Worm (Caenorhabditis elegans) whole organism, young adult: Measurements from ENCODE around the gene spp-14.

Experiments
- B0019.2 ChIP-seq: fragments of 200-800 bp; sonication (Bioruptor generic); conservative IDR thresholded peaks from 2 replicates; pipeline ENCODE4 v1.3.6; 2022; ENCODE audit warnings: missing genetic modification reagents, missing genetic modification characterization, missing compliant biosample characterization
- B0035.1 ChIP-seq: sonication (generic microtip); optimal IDR thresholded peaks from 2 replicates; lab custom pipeline; 2016; ENCODE audit warnings: missing genetic modification characterization, mild to moderate bottlenecking, missing compliant biosample characterization, missing genotype, missing genetic modification reagents
- B0261.1 ChIP-seq: sonication (generic microtip); optimal IDR thresholded peaks from 2 replicates; lab custom pipeline; 2016; ENCODE audit warnings: mild to moderate bottlenecking, missing genetic modification characterization, moderate library complexity, missing compliant biosample characterization
- C17E4.6 ChIP-seq: fragments of 200-800 bp; sonication (Bioruptor generic); IDR thresholded peaks from 2 replicates; pipeline ENCODE4 v1.3.6; 2022; ENCODE audit warnings: missing genetic modification reagents, missing genetic modification characterization, missing compliant biosample characterization
- F37B4.10 ChIP-seq: fragments of 200-800 bp; sonication (Bioruptor generic); IDR thresholded peaks from 2 replicates; pipeline ENCODE4 v1.3.6; 2022; ENCODE audit warnings: missing genetic modification characterization, missing compliant biosample characterization
- F49E8.2 ChIP-seq: sonication (generic microtip); optimal IDR thresholded peaks from 3 replicates; lab custom pipeline; 2017; ENCODE audit warnings: missing genetic modification characterization, mild to moderate bottlenecking, missing compliant biosample characterization, antibody characterized with exemption, moderate library complexity; ENCODE audit not compliant: insufficient read depth
- F52B5.7 ChIP-seq: sonication (generic microtip); optimal IDR thresholded peaks from 2 replicates; lab custom pipeline; 2016; ENCODE audit warnings: mild to moderate bottlenecking, missing genetic modification characterization, missing compliant biosample characterization
- F55B11.4 ChIP-seq: sonication (generic microtip); optimal IDR thresholded peaks from 2 replicates; lab custom pipeline; 2016; ENCODE audit warnings: missing compliant biosample characterization, missing genetic modification characterization, borderline replicate concordance; ENCODE audit not compliant: insufficient read depth
- F57A8.1 ChIP-seq: fragments of 200-800 bp; sonication (Bioruptor generic); optimal IDR thresholded peaks from 2 replicates; lab custom pipeline; 2018; ENCODE audit warnings: mild to moderate bottlenecking, missing genetic modification characterization, moderate library complexity, missing compliant biosample characterization
- T07F8.4 ChIP-seq: sonication (generic microtip); optimal IDR thresholded peaks from 2 replicates; lab custom pipeline; 2016; ENCODE audit warnings: mild to moderate bottlenecking, missing genetic modification characterization, moderate library complexity, missing compliant biosample characterization
- T26A5.8 ChIP-seq: sonication (generic microtip); optimal IDR thresholded peaks from 2 replicates; lab custom pipeline; 2016; ENCODE audit warnings: missing genetic modification characterization, missing compliant biosample characterization
- Y53G8AR.9 ChIP-seq: fragments of 200-800 bp; sonication (Bioruptor generic); conservative IDR thresholded peaks from 2 replicates; pipeline ENCODE4 v1.3.6; 2022; ENCODE audit warnings: missing genetic modification reagents, missing genetic modification characterization, missing compliant biosample characterization
- Y56A3A.18 ChIP-seq: fragments of 200-800 bp; sonication (Bioruptor generic); IDR thresholded peaks from 2 replicates; pipeline ENCODE4 v1.3.6; 2022; ENCODE audit warnings: missing genetic modification reagents, missing genetic modification characterization, missing compliant biosample characterization
- Y67H2A.10 ChIP-seq: fragments of 200-800 bp; sonication (Bioruptor generic); conservative IDR thresholded peaks from 2 replicates; pipeline ENCODE4 v1.3.6; 2022; ENCODE audit warnings: missing genetic modification reagents, missing genetic modification characterization, missing compliant biosample characterization
- aptf-2 ChIP-seq: fragments of 200-800 bp; sonication (Bioruptor generic); conservative IDR thresholded peaks from 2 replicates; pipeline ENCODE4 v1.3.6; 2022; ENCODE audit warnings: missing genetic modification reagents, missing genetic modification characterization, missing compliant biosample characterization
- aptf-3 ChIP-seq: fragments of 200-800 bp; sonication (Bioruptor generic); IDR thresholded peaks from 2 replicates; pipeline ENCODE4 v1.3.6; 2022; ENCODE audit warnings: missing genetic modification characterization, missing compliant biosample characterization
- attf-6 ChIP-seq: fragments of 200-800 bp; sonication (Bioruptor generic); IDR thresholded peaks from 2 replicates; pipeline ENCODE4 v1.3.6; 2022; ENCODE audit warnings: missing genetic modification reagents, missing genetic modification characterization, missing compliant biosample characterization
- bed-1 ChIP-seq: fragments of 200-800 bp; sonication (Bioruptor generic); IDR thresholded peaks from 2 replicates; pipeline ENCODE4 v1.3.6; 2022; ENCODE audit warnings: missing genetic modification reagents, missing genetic modification characterization, missing compliant biosample characterization
- ceh-27 ChIP-seq: fragments of 200-800 bp; sonication (Bioruptor generic); optimal IDR thresholded peaks from 2 replicates; lab custom pipeline; 2018; ENCODE audit warnings: mild to moderate bottlenecking, missing genetic modification characterization, moderate library complexity, missing compliant biosample characterization
- ceh-91 ChIP-seq: fragments of 200-800 bp; sonication (Bioruptor generic); IDR thresholded peaks from 2 replicates; pipeline ENCODE4 v1.3.6; 2022; ENCODE audit warnings: missing genetic modification reagents, missing genetic modification characterization, missing compliant biosample characterization
- die-1 ChIP-seq: sonication (generic microtip); optimal IDR thresholded peaks from 2 replicates; lab custom pipeline; 2016; ENCODE audit warnings: missing genotype, mild to moderate bottlenecking, missing genetic modification characterization, missing compliant biosample characterization
- dox-1 ChIP-seq: fragments of 200-800 bp; sonication (Bioruptor generic); IDR thresholded peaks from 2 replicates; pipeline ENCODE4 v1.3.6; 2022; ENCODE audit warnings: missing genetic modification reagents, missing genetic modification characterization, missing compliant biosample characterization
- efl-1 ChIP-seq: fragments of 150-350 bp; optimal IDR thresholded peaks from 2 replicates; lab custom pipeline; 2014; ENCODE audit warnings: missing biosample characterization, missing genetic modification reagents, missing genetic modification characterization
- egl-44 ChIP-seq: fragments of 200-800 bp; sonication (Bioruptor generic); IDR thresholded peaks from 2 replicates; pipeline ENCODE4 v1.3.6; 2022; ENCODE audit warnings: missing genetic modification reagents, missing genetic modification characterization, missing compliant biosample characterization
- gei-17 ChIP-seq: fragments of 200-800 bp; sonication (Bioruptor generic); optimal IDR thresholded peaks from 2 replicates; lab custom pipeline; 2018; ENCODE audit warnings: mild to moderate bottlenecking, missing genetic modification characterization, missing compliant biosample characterization
- hmg-20 ChIP-seq: fragments of 200-800 bp; sonication (Bioruptor generic); IDR thresholded peaks from 2 replicates; pipeline ENCODE4 v1.3.6; 2022; ENCODE audit warnings: missing genetic modification reagents, missing genetic modification characterization, missing compliant biosample characterization
- hrde-1 ChIP-seq: sonication (generic microtip); optimal IDR thresholded peaks from 2 replicates; lab custom pipeline; 2016; ENCODE audit warnings: missing genetic modification characterization, mild to moderate bottlenecking, missing compliant biosample characterization, moderate library complexity, missing genotype, missing genetic modification reagents, borderline replicate concordance
- let-607 ChIP-seq, 2 experiments: fragments of 200-800 bp in 1 of 2; sonication (Bioruptor generic) in 1 of 2; sonication (generic microtip) in 1 of 2; optimal IDR thresholded peaks; 2 replicates each; lab custom pipeline; 2016 to 2018; ENCODE audit warnings: mild to moderate bottlenecking in 2 of 2, missing compliant biosample characterization in 2 of 2, missing genetic modification characterization in 2 of 2, moderate library complexity in 2 of 2, missing genotype in 1 of 2
- lin-35 ChIP-seq, 3 experiments: fragments of 150-350 bp in 2 of 3; sonication (generic microtip) in 1 of 3; optimal IDR thresholded peaks; 2 replicates each; lab custom pipeline; 2014 to 2018; ENCODE audit warnings: missing biosample characterization in 3 of 3, missing genetic modification characterization in 3 of 3, missing genetic modification reagents in 3 of 3
- lin-54 ChIP-seq: fragments of 200-800 bp; sonication (Bioruptor generic); optimal IDR thresholded peaks from 2 replicates; lab custom pipeline; 2018; ENCODE audit warnings: mild to moderate bottlenecking, missing genetic modification characterization, missing compliant biosample characterization
- madf-6 ChIP-seq: fragments of 200-800 bp; sonication (Bioruptor generic); IDR thresholded peaks from 2 replicates; pipeline ENCODE4 v1.3.6; 2022; ENCODE audit warnings: missing genetic modification reagents, missing genetic modification characterization, missing compliant biosample characterization
- mcd-1 ChIP-seq: fragments of 200-800 bp; sonication (Bioruptor generic); IDR thresholded peaks from 2 replicates; pipeline ENCODE4 v1.3.6; 2022; ENCODE audit warnings: missing genetic modification reagents, missing genetic modification characterization, missing compliant biosample characterization
- mel-28 ChIP-seq: sonication (generic microtip); optimal IDR thresholded peaks from 2 replicates; lab custom pipeline; 2016; ENCODE audit warnings: borderline replicate concordance, mild to moderate bottlenecking, missing genetic modification characterization, missing compliant biosample characterization
- mes-4 ChIP-seq: sonication (generic microtip); optimal IDR thresholded peaks from 2 replicates; lab custom pipeline; 2016; ENCODE audit warnings: missing genotype, missing genetic modification characterization, missing compliant biosample characterization
- mxl-1 ChIP-seq: sonication (generic microtip); optimal IDR thresholded peaks from 2 replicates; lab custom pipeline; 2016; ENCODE audit warnings: missing genetic modification characterization, missing compliant biosample characterization
- nhr-179 ChIP-seq: sonication (generic microtip); optimal IDR thresholded peaks from 2 replicates; lab custom pipeline; 2016; ENCODE audit warnings: mild to moderate bottlenecking, missing genetic modification characterization, missing compliant biosample characterization
- pbrm-1 ChIP-seq: fragments of 200-800 bp; sonication (Bioruptor generic); IDR thresholded peaks from 2 replicates; pipeline ENCODE4 v1.3.6; 2022; ENCODE audit warnings: missing genetic modification reagents, missing genetic modification characterization, missing compliant biosample characterization
- repo-1 ChIP-seq: sonication (generic microtip); optimal IDR thresholded peaks from 2 replicates; lab custom pipeline; 2017; ENCODE audit warnings: mild to moderate bottlenecking, missing genetic modification characterization, missing compliant biosample characterization
- rpc-1 ChIP-seq, 2 experiments: fragments of 150-350 bp in 1 of 2; sonication (generic microtip) in 1 of 2; optimal IDR thresholded peaks; 2 replicates each; lab custom pipeline; 2014 to 2018; ENCODE audit warnings: missing biosample characterization in 1 of 2, missing genetic modification characterization in 1 of 2, missing genetic modification reagents in 1 of 2, missing genotype in 1 of 2
- snpc-1.1 ChIP-seq: sonication (generic microtip); optimal IDR thresholded peaks from 2 replicates; lab custom pipeline; 2017; ENCODE audit warnings: missing genetic modification characterization, mild to moderate bottlenecking, missing compliant biosample characterization, antibody characterized with exemption, moderate library complexity, missing genotype, missing genetic modification reagents; ENCODE audit not compliant: insufficient read depth
- snpc-3.4 ChIP-seq: sonication (generic microtip); optimal IDR thresholded peaks from 2 replicates; lab custom pipeline; 2017; ENCODE audit warnings: missing genetic modification characterization, mild to moderate bottlenecking, missing compliant biosample characterization, antibody characterized with exemption, moderate library complexity, missing genotype, missing genetic modification reagents
- snpc-4 ChIP-seq, 5 experiments: fragments of 150-350 bp in 1 of 5; sonication (generic microtip) in 4 of 5; optimal IDR thresholded peaks; 2 replicates each; lab custom pipeline; 2014 to 2018; ENCODE audit warnings: missing genetic modification characterization in 5 of 5, missing biosample characterization in 3 of 5, antibody characterized with exemption in 2 of 5, mild to moderate bottlenecking in 2 of 5, missing compliant biosample characterization in 2 of 5, missing genotype in 2 of 5, moderate library complexity in 2 of 5, missing genetic modification reagents in 1 of 5
- somi-1 ChIP-seq: fragments of 200-800 bp; sonication (Bioruptor generic); optimal IDR thresholded peaks from 2 replicates; lab custom pipeline; 2018; ENCODE audit warnings: mild to moderate bottlenecking, missing genetic modification characterization, missing compliant biosample characterization
- tbp1 ChIP-seq: fragments of 200-800 bp; sonication (Bioruptor generic); optimal IDR thresholded peaks from 2 replicates; lab custom pipeline; 2018; ENCODE audit warnings: mild to moderate bottlenecking, missing genetic modification characterization, missing compliant biosample characterization
- tlf-1 ChIP-seq: fragments of 200-800 bp; sonication (Bioruptor generic); optimal IDR thresholded peaks from 2 replicates; lab custom pipeline; 2018; ENCODE audit warnings: mild to moderate bottlenecking, missing genetic modification characterization, missing compliant biosample characterization
- unc-130 ChIP-seq: sonication (generic microtip); optimal IDR thresholded peaks from 2 replicates; lab custom pipeline; 2016; ENCODE audit warnings: missing genetic modification reagents, missing genetic modification characterization, missing compliant biosample characterization

spp-14 gene

DNA sequence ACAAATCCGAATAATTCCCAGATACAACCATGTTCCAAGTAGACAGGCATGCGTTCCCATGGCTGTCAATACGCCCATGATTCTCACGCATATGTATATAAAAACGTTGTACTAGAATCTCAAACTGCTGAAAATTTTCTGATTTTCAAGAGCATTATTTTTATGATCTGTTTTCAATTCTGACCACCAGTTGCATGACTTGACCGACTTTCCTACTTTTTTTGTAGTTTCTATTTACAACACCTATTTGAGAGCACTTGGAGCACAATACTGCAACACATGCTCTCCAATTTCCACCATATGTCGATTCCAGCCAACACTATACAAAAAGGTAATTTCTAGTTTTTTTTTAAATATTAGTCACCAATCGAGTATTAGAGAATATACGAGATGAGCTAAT, 18.2 kb downstream of the spp-14 start, which contains the start of gene ref-2:
TSS of gene ref-2 (plus strand) at position 301 of the 400 bp plus-strand sequence.
- TF ChIP-seq nhr-179 (tag; lab: Kevin White, UChicago) (no peak), somi-1 (GFP tag; lab: Kevin White, UChicago) (no peak), egl-44 (GFP tag; lab: Robert Waterston, UW) (no peak), mel-28 (no peak), efl-1 (GFP tag; lab: Kevin White, UChicago) (no peak), hmg-20 (GFP tag; lab: Robert Waterston, UW) (no peak), mcd-1 (GFP tag; lab: Robert Waterston, UW) (no peak), B0261.1 (no peak), aptf-3 (GFP tag; lab: Robert Waterston, UW) (no peak), F57A8.1 (GFP tag; lab: Kevin White, UChicago) (no peak), gei-17 (GFP tag; lab: Kevin White, UChicago) (no peak), bed-1 (GFP tag; lab: Robert Waterston, UW) (no peak), dox-1 (GFP tag; lab: Robert Waterston, UW) (no peak), lin-35 (GFP tag; optimal IDR thresholded peaks at IDR 0.05; lab: Kevin White, UChicago) (no peak)

DNA sequence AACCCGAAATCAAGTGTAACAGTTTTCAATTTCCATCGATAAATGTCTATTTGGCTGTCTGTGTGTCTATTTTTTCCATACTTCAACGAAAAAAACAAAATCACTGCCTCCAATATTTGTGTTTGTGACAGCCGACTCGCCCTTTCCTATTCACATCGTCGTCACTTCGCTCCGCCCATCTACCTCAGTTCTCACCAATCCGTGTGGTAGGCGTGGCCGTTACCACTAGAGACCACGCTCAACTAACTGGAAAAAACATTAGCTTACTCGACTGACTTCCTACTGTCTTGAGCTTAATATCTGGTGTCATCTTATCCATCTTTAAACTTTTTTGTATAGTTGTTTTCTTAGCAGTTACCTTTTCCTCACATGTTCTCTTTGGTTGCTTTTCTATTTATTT, 19.6 kb downstream of the spp-14 start:
- TF ChIP-seq T26A5.8 (tag; lab: Kevin White, UChicago): no peak
- no peak for TF ChIP-seq B0019.2
- TF ChIP-seq snpc-3.4: no peak
- no peak for TF ChIP-seq mel-28
- TF ChIP-seq rpc-1 (optimal IDR thresholded peaks at IDR 0.05; lab: Kevin White, UChicago): no peak
- no peak for TF ChIP-seq rpc-1 (tag; optimal IDR thresholded peaks at IDR 0.05; lab: Kevin White, UChicago)
- no peak for TF ChIP-seq repo-1 (tag; lab: Kevin White, UChicago)
- no peak for TF ChIP-seq ceh-91
- TF ChIP-seq snpc-4 (GFP tag; optimal IDR thresholded peaks at IDR 0.05; lab: Kevin White, UChicago): no peak
- no peak for TF ChIP-seq snpc-4 (tag; optimal IDR thresholded peaks at IDR 0.05; lab: Kevin White, UChicago)
- no peak for TF ChIP-seq tlf-1
- no peak for TF ChIP-seq C17E4.6 (GFP tag; lab: Robert Waterston, UW)
- TF ChIP-seq snpc-1.1 (tag; lab: Kevin White, UChicago): no peak
- no peak for TF ChIP-seq tbp1 (GFP tag; lab: Kevin White, UChicago)
- no peak for TF ChIP-seq Y53G8AR.9 (GFP tag; lab: Robert Waterston, UW)
- TF ChIP-seq F37B4.10 (GFP tag; lab: Robert Waterston, UW): no peak
- TF ChIP-seq B0035.1 (tag; lab: Kevin White, UChicago): no peak
- no peak for TF ChIP-seq madf-6 (GFP tag; lab: Robert Waterston, UW)
- TF ChIP-seq T07F8.4 (tag; lab: Kevin White, UChicago): no peak
- TF ChIP-seq Y56A3A.18 (GFP tag; lab: Robert Waterston, UW): no peak
- no peak for TF ChIP-seq aptf-2 (GFP tag; lab: Robert Waterston, UW)
- TF ChIP-seq attf-6 (GFP tag; lab: Robert Waterston, UW): no peak

DNA sequence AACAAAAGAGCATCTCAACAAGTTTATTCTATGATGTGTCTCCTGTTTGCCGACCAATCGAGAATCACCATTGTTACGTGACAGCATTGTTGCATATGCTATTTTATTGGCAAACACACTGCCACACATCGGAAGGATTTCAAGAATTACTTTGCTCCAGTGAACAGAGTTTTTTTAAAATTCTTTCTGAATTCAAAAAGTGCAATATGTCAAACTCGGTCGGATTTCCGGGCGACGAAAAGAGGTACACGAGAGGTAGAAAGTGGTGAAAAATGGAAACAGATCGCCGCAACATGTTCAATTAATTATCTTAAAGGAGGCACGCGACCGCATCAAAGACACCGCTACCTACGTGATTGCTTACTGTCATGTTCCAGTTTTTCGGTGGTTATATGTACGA, 24.3 kb downstream of the spp-14 start:
- TF ChIP-seq snpc-1.1 (tag; lab: Kevin White, UChicago): no peak
- no peak for TF ChIP-seq Y67H2A.10 (GFP tag; lab: Robert Waterston, UW)
- TF ChIP-seq pbrm-1: no peak
- no peak for TF ChIP-seq mes-4
- no peak for TF ChIP-seq ceh-27 (GFP tag; lab: Kevin White, UChicago)
- TF ChIP-seq unc-130: no peak
- no peak for TF ChIP-seq let-607 (tag; optimal IDR thresholded peaks at IDR 0.05; lab: Kevin White, UChicago)
- no peak for TF ChIP-seq F52B5.7 (tag; lab: Kevin White, UChicago)
- no peak for TF ChIP-seq die-1
- no peak for TF ChIP-seq F49E8.2
- TF ChIP-seq mxl-1: no peak
- TF ChIP-seq lin-54: no peak
- no peak for TF ChIP-seq hrde-1
- no peak for TF ChIP-seq F55B11.4 (tag; lab: Kevin White, UChicago)
